Worm (Caenorhabditis elegans): ENCODE data around the gene rif-1.2.

The rif-1.2 gene

ce11 chrX:12406037-12406436, 34.8 kb upstream of the rif-1.2 start:
- TF ChIP-seq ztf-11 (tag; optimal IDR thresholded peaks at IDR 0.05) (no peak), nhr-10 (tag; optimal IDR thresholded peaks at IDR 0.05) (no peak), ceh-16 (tag; optimal IDR thresholded peaks at IDR 0.05) (no peak), aly-2 (tag; optimal IDR thresholded peaks at IDR 0.05) (no peak), zag-1 (tag; optimal IDR thresholded peaks at IDR 0.05) (no peak), ZK546.5 (tag; optimal IDR thresholded peaks at IDR 0.05) (no peak), alr-1 (tag; optimal IDR thresholded peaks at IDR 0.05) (no peak), lsy-2 (tag; optimal IDR thresholded peaks at IDR 0.05) (no peak), blmp-1 (tag; optimal IDR thresholded peaks at IDR 0.05; ENCODE audit: insufficient read depth) (no peak), nhr-21 (tag; optimal IDR thresholded peaks at IDR 0.05) (no peak), nhr-23 (tag; optimal IDR thresholded peaks at IDR 0.05) (no peak), unc-62 (GFP tag; optimal IDR thresholded peaks at IDR 0.05) (no peak), mab-5 (tag; optimal IDR thresholded peaks at IDR 0.05) (no peak), mdl-1 (tag; optimal IDR thresholded peaks at IDR 0.05) (no peak), unc-39 (tag; optimal IDR thresholded peaks at IDR 0.05) (no peak)

ce11 chrX:12404729-12405128, 33.5 kb upstream of the rif-1.2 start:
- TF ChIP-seq ztf-11 (tag; optimal IDR thresholded peaks at IDR 0.05) (no peak), sma-3 (GFP tag; optimal IDR thresholded peaks at IDR 0.05) (no peak), mab-5 (tag; optimal IDR thresholded peaks at IDR 0.05) (peak; percentile 67), unc-39 (tag; optimal IDR thresholded peaks at IDR 0.05) (no peak), elt-1 (tag; optimal IDR thresholded peaks at IDR 0.05) (no peak), lin-39 (tag; optimal IDR thresholded peaks at IDR 0.05) (no peak), nhr-6 (tag; optimal IDR thresholded peaks at IDR 0.05) (no peak), mbf-1 (tag; optimal IDR thresholded peaks at IDR 0.05) (no peak), nhr-129 (tag; optimal IDR thresholded peaks at IDR 0.05) (no peak), unc-62 (GFP tag; optimal IDR thresholded peaks at IDR 0.05) (no peak), ama-1 (optimal IDR thresholded peaks at IDR 0.05) (no peak), ceh-16 (tag; optimal IDR thresholded peaks at IDR 0.05) (no peak), sem-4 (tag; optimal IDR thresholded peaks at IDR 0.05) (no peak), gmeb-1 (tag; optimal IDR thresholded peaks at IDR 0.05) (no peak), ztf-4 (tag; optimal IDR thresholded peaks at IDR 0.05) (no peak), aly-2 (tag; optimal IDR thresholded peaks at IDR 0.05) (no peak), blmp-1 (tag; optimal IDR thresholded peaks at IDR 0.05; ENCODE audit: insufficient read depth) (no peak), dmd-4 (tag; optimal IDR thresholded peaks at IDR 0.05) (no peak), unc-55 (GFP tag; optimal IDR thresholded peaks at IDR 0.05) (no peak), fos-1 (tag; optimal IDR thresholded peaks at IDR 0.05) (no peak), Y55F3AM.14 (GFP tag; optimal IDR thresholded peaks at IDR 0.05) (peak; percentile 27), R02D3.7 (tag; optimal IDR thresholded peaks at IDR 0.05) (no peak), lsy-2 (tag; optimal IDR thresholded peaks at IDR 0.05) (peak in 1 of 2 experiments; percentile 9), nhr-10 (tag; optimal IDR thresholded peaks at IDR 0.05) (no peak), nhr-12 (tag; optimal IDR thresholded peaks at IDR 0.05) (no peak), zag-1 (tag; optimal IDR thresholded peaks at IDR 0.05) (peak; percentile 39), snpc-4 (tag; optimal IDR thresholded peaks at IDR 0.05) (no peak), skn-1 (tag; optimal IDR thresholded peaks at IDR 0.05) (no peak), C34F6.9 (tag; optimal IDR thresholded peaks at IDR 0.05) (peak; percentile 18), lin-13 (GFP tag; optimal IDR thresholded peaks at IDR 0.05) (no peak), ceh-82 (tag; optimal IDR thresholded peaks at IDR 0.05) (no peak), crh-2 (tag; optimal IDR thresholded peaks at IDR 0.05) (no peak), ZK546.5 (tag; optimal IDR thresholded peaks at IDR 0.05) (no peak), nhr-77 (tag; optimal IDR thresholded peaks at IDR 0.05) (no peak), mdl-1 (tag; optimal IDR thresholded peaks at IDR 0.05) (no peak), nhr-25 (tag; optimal IDR thresholded peaks at IDR 0.05) (no peak), alr-1 (tag; optimal IDR thresholded peaks at IDR 0.05) (no peak), sma-9 (GFP tag; optimal IDR thresholded peaks at IDR 0.05) (no peak), sma-9 (tag; optimal IDR thresholded peaks at IDR 0.05) (no peak), nhr-237 (tag; optimal IDR thresholded peaks at IDR 0.05) (no peak)

ce11 chrX:12393786-12394308, 22.6 kb upstream of the rif-1.2 start, which contains the start of gene F17E5.2:
F17E5.2 (plus strand) TSS chrX:12394258.
- TF ChIP-seq nhr-21 (tag; optimal IDR thresholded peaks at IDR 0.05) = peak; percentile 93
- TF ChIP-seq unc-62 (GFP tag; optimal IDR thresholded peaks at IDR 0.05) = peak; percentile 40
- TF ChIP-seq sma-3 (GFP tag; optimal IDR thresholded peaks at IDR 0.05) = peak; percentile 88
- TF ChIP-seq sem-4 (tag; optimal IDR thresholded peaks at IDR 0.05) = peak; percentile 94
- TF ChIP-seq mbf-1 (tag; optimal IDR thresholded peaks at IDR 0.05) = no peak
- TF ChIP-seq mab-5 (tag; optimal IDR thresholded peaks at IDR 0.05) = peak; percentile 92
- TF ChIP-seq ama-1 (optimal IDR thresholded peaks at IDR 0.05) = no peak
- TF ChIP-seq aly-2 (tag; optimal IDR thresholded peaks at IDR 0.05) = no peak
- TF ChIP-seq F13H6.1 (tag; optimal IDR thresholded peaks at IDR 0.05) = peak; percentile 97
- TF ChIP-seq R02D3.7 (tag; optimal IDR thresholded peaks at IDR 0.05) = no peak
- TF ChIP-seq C34F6.9 (tag; optimal IDR thresholded peaks at IDR 0.05) = peak; percentile 98
- peak; percentile 56 for TF ChIP-seq nhr-10 (tag; optimal IDR thresholded peaks at IDR 0.05)
- peak; percentile 96 for TF ChIP-seq unc-55 (GFP tag; optimal IDR thresholded peaks at IDR 0.05)
- TF ChIP-seq snpc-4 (tag; optimal IDR thresholded peaks at IDR 0.05) = peak; percentile 83
- peak; percentile 95 for TF ChIP-seq nhr-6 (tag; optimal IDR thresholded peaks at IDR 0.05)
- TF ChIP-seq nhr-77 (tag; optimal IDR thresholded peaks at IDR 0.05) = peak; percentile 53
- peak; percentile 92 for TF ChIP-seq egl-27 (tag; optimal IDR thresholded peaks at IDR 0.05)
- TF ChIP-seq nhr-25 (tag; optimal IDR thresholded peaks at IDR 0.05) = peak; percentile 93
- TF ChIP-seq skn-1 (tag; optimal IDR thresholded peaks at IDR 0.05) = peak; percentile 42
- peak; percentile 96 for TF ChIP-seq lin-13 (GFP tag; optimal IDR thresholded peaks at IDR 0.05)
- peak; percentile 83 to 93 for TF ChIP-seq lsy-2 (tag; optimal IDR thresholded peaks at IDR 0.05)
- peak; percentile 96 for TF ChIP-seq crh-2 (tag; optimal IDR thresholded peaks at IDR 0.05)
- no peak for TF ChIP-seq ztf-1 (GFP tag; conservative IDR thresholded peaks at IDR 0.05)
- TF ChIP-seq unc-39 (tag; optimal IDR thresholded peaks at IDR 0.05) = no peak
- peak; percentile 81 for TF ChIP-seq lin-11 (tag; optimal IDR thresholded peaks at IDR 0.05)
- peak; percentile 33 for TF ChIP-seq ceh-82 (tag; optimal IDR thresholded peaks at IDR 0.05)
- peak; percentile 99 for TF ChIP-seq nhr-129 (tag; optimal IDR thresholded peaks at IDR 0.05)
- peak; percentile 77 for TF ChIP-seq Y55F3AM.14 (GFP tag; optimal IDR thresholded peaks at IDR 0.05)
- TF ChIP-seq nhr-12 (tag; optimal IDR thresholded peaks at IDR 0.05) = no peak
- TF ChIP-seq fos-1 (tag; optimal IDR thresholded peaks at IDR 0.05) = peak; percentile 92
